Worm (Caenorhabditis elegans) whole organism, L4 larva: ENCODE data around the gene F22E5.8.

ENCODE experiments used
- F49E8.2 ChIP-seq: sonication (generic microtip); optimal IDR thresholded peaks from 2 replicates; lab custom pipeline; 2016; ENCODE audit warnings: missing compliant biosample characterization, mild to moderate bottlenecking, missing genetic modification characterization, borderline replicate concordance
- ama-1 ChIP-seq: fragments of 150-350 bp; optimal IDR thresholded peaks from 2 replicates; lab custom pipeline; 2014; ENCODE audit warnings: inconsistent platforms, mixed read lengths
- attf-4 ChIP-seq: sonication (generic microtip); optimal IDR thresholded peaks from 3 replicates; lab custom pipeline; 2017; ENCODE audit warnings: missing biosample characterization, missing genetic modification characterization
- ceh-32 ChIP-seq: sonication (generic microtip); optimal IDR thresholded peaks from 2 replicates; lab custom pipeline; 2016; ENCODE audit warnings: mild to moderate bottlenecking, missing genetic modification characterization, missing compliant biosample characterization; ENCODE audit not compliant: poor library complexity
- daf-8 ChIP-seq: fragments of 200-800 bp; sonication (Bioruptor generic); IDR thresholded peaks from 2 replicates; pipeline ENCODE4 v1.3.6; 2022; ENCODE audit warnings: missing genetic modification characterization, missing compliant biosample characterization
- dve-1 ChIP-seq: sonication (generic microtip); optimal IDR thresholded peaks from 2 replicates; lab custom pipeline; 2017; ENCODE audit warnings: antibody characterized with exemption, mild to moderate bottlenecking, missing genetic modification characterization, missing compliant biosample characterization; ENCODE audit not compliant: insufficient read depth
- jun-1 ChIP-seq: fragments of 150-350 bp; optimal IDR thresholded peaks from 2 replicates; lab custom pipeline; 2014; ENCODE audit warnings: missing biosample characterization, missing genetic modification reagents, missing genetic modification characterization
- lin-39 ChIP-seq: fragments of 150-350 bp; optimal IDR thresholded peaks from 2 replicates; lab custom pipeline; 2014; ENCODE audit warnings: missing biosample characterization, missing genetic modification reagents, missing genetic modification characterization
- lir-3 ChIP-seq: sonication (generic microtip); optimal IDR thresholded peaks from 2 replicates; lab custom pipeline; 2016; ENCODE audit warnings: mild to moderate bottlenecking, missing genetic modification characterization, missing compliant biosample characterization
- nhr-6 ChIP-seq: fragments of 150-350 bp; optimal IDR thresholded peaks from 2 replicates; lab custom pipeline; 2014; ENCODE audit warnings: missing biosample characterization, missing genetic modification characterization
- nhr-77 ChIP-seq: fragments of 150-350 bp; optimal IDR thresholded peaks from 2 replicates; lab custom pipeline; 2014; ENCODE audit warnings: missing biosample characterization, missing genetic modification characterization
- snpc-4 ChIP-seq: fragments of 150-350 bp; optimal IDR thresholded peaks from 2 replicates; lab custom pipeline; 2014; ENCODE audit warnings: missing biosample characterization, missing genetic modification characterization

ce11 chrII:2665606-2666005 lies 25.8 kb downstream of the F22E5.8 start, which contains the start of gene F22E5.22:
- TF ChIP-seq attf-4 (tag; lab: Kevin White, UChicago): no peak
- no peak for TF ChIP-seq ama-1 (lab: Kevin White, UChicago)
- no peak for TF ChIP-seq jun-1 (tag; lab: Kevin White, UChicago)
- TF ChIP-seq daf-8 (GFP tag; lab: Robert Waterston, UW): no peak
- no peak for TF ChIP-seq lin-39 (tag; lab: Kevin White, UChicago)
- TF ChIP-seq nhr-77 (tag; lab: Kevin White, UChicago): no peak
- no peak for TF ChIP-seq snpc-4 (tag; lab: Kevin White, UChicago)
- no peak for TF ChIP-seq nhr-6 (tag; lab: Kevin White, UChicago)
- no peak for TF ChIP-seq F49E8.2 (tag; lab: Kevin White, UChicago)
- TF ChIP-seq lir-3 (tag; lab: Kevin White, UChicago): no peak
- TF ChIP-seq ceh-32 (tag; lab: Kevin White, UChicago): no peak
- no peak for TF ChIP-seq dve-1
